Fruit fly (Drosophila melanogaster): ENCODE measurements around the gene OXA1L.

OXA1L gene

DNA sequence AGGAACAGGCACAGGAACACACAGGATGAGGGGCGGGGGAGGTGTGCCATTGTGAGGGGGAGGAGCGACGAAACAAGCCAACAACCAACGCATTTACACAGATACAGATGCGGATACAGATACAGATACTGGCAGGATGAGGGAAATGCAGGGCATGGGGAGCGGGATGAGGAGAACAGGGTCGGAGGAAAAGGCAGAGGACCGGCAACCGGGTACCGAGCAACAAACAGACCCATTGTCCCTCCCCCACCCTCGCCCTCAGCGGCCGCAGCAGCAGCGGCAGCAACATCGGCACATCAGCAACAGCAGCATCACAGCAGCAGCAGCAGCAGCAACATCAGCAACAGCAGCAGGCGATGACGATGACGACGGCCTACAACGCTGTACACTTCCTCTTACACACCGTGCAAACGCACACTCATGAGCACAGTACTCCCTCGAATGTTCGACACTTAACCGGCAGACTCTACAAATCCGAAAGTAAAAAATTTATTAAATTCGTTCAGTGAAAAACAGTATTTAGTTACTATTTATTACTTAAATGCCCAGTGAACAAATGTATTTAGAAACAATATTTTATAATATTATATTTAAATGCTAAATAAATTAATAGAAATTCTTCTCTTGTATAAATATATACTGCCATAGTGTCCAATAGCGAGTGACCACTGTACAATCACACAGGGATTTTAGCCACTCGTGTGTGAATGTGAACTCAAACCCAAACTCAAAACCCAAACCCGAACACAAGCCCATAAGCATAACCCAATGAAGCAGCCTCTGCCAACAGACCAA, 30.7 kb downstream of the OXA1L start (continued):
- TF ChIP-seq Dll (GFP tag; IDR thresholded peaks at IDR 0.05; ENCODE audit: partially characterized antibody) (no peak), jigr1 (GFP tag; IDR thresholded peaks at IDR 0.05) (peak; percentile 70; the same call in 2 of the 3 replicates), slp2 (GFP tag; optimal IDR thresholded peaks at IDR 0.05) (peak; percentile 45), fru (optimal IDR thresholded peaks at IDR 0.05) (no peak), CG18599 (GFP tag; optimal IDR thresholded peaks at IDR 0.05) (peak; percentile 93), Hr78 (GFP tag; optimal IDR thresholded peaks at IDR 0.05) (peak in 1 of 2 experiments; percentile 60), ATbp (GFP tag; optimal IDR thresholded peaks at IDR 0.05) (peak; percentile 78), Atf3 (GFP tag; optimal IDR thresholded peaks at IDR 0.05) (no peak), CG42726 (GFP tag; IDR thresholded peaks at IDR 0.05; ENCODE audit: partially characterized antibody) (no peak), tup (GFP tag; optimal IDR thresholded peaks at IDR 0.05) (peak; percentile 61), Gug (GFP tag; IDR thresholded peaks at IDR 0.05) (peak; percentile 84), en (GFP tag; optimal IDR thresholded peaks at IDR 0.05) (no peak), Mrtf (GFP tag; IDR thresholded peaks at IDR 0.05) (no peak; the same call in 1 of the 3 replicates), sisA (GFP tag; IDR thresholded peaks at IDR 0.05) (peak; percentile 89), Scr (GFP tag; IDR thresholded peaks at IDR 0.05; ENCODE audit: partially characterized antibody) (no peak), cas (GFP tag; IDR thresholded peaks at IDR 0.05) (peak; percentile 62; the same call in 1 of the 2 replicates), CG6765 (GFP tag; optimal IDR thresholded peaks at IDR 0.05) (peak; percentile 76), CG11456 (GFP tag; IDR thresholded peaks at IDR 0.05) (peak; percentile 76; the same call in 1 of the 3 replicates), ap (GFP tag; IDR thresholded peaks at IDR 0.05) (peak; percentile 77), CG3838 (GFP tag; optimal IDR thresholded peaks at IDR 0.05) (no peak), da (GFP tag; optimal IDR thresholded peaks at IDR 0.05) (no peak), nmo (GFP tag; optimal IDR thresholded peaks at IDR 0.05) (peak; percentile 94), CG4424 (GFP tag; optimal IDR thresholded peaks at IDR 0.05) (peak; percentile 54), Lhr (GFP tag; optimal IDR thresholded peaks at IDR 0.05) (peak; percentile 24), CG3726 (GFP tag; IDR thresholded peaks at IDR 0.05) (0 out of 3 replicates have a peak, but pooled peaks have one; percentile 70), CG17829 (tag; optimal IDR thresholded peaks at IDR 0.05) (peak; percentile 95), salm (tag; optimal IDR thresholded peaks at IDR 0.05) (peak; percentile 77), CG1832 (GFP tag; optimal IDR thresholded peaks at IDR 0.05) (no peak), Blimp-1 (GFP tag; optimal IDR thresholded peaks at IDR 0.05) (peak; percentile 91), NC2β (GFP tag; optimal IDR thresholded peaks at IDR 0.05) (no peak), nerfin-1 (tag; optimal IDR thresholded peaks at IDR 0.05) (peak; percentile 84), ase (GFP tag; IDR thresholded peaks at IDR 0.05) (peak; percentile 73), Fer2 (tag; optimal IDR thresholded peaks at IDR 0.05) (peak; percentile 66), trem (tag; optimal IDR thresholded peaks at IDR 0.05) (peak; percentile 92), ac (GFP tag; optimal IDR thresholded peaks at IDR 0.05) (peak; percentile 79), tx (GFP tag; optimal IDR thresholded peaks at IDR 0.05) (no peak), Xrp1 (GFP tag; IDR thresholded peaks at IDR 0.05) (peak; percentile 96), CG1647 (GFP tag; optimal IDR thresholded peaks at IDR 0.05) (no peak), ind (GFP tag; optimal IDR thresholded peaks at IDR 0.05) (peak; percentile 82), CG10366 (GFP tag; IDR thresholded peaks at IDR 0.05) (peak; percentile 79), Med (GFP tag) (peak; percentile 59), pnt (GFP tag; optimal IDR thresholded peaks at IDR 0.05) (no peak), cg (GFP tag; optimal IDR thresholded peaks at IDR 0.05) (peak; percentile 71), Sox100B (GFP tag; optimal IDR thresholded peaks at IDR 0.05) (peak; percentile 90), Nf-YC (tag; optimal IDR thresholded peaks at IDR 0.05) (peak; percentile 78), CG12071 (GFP tag; optimal IDR thresholded peaks at IDR 0.05) (peak; percentile 26), trh (GFP tag; optimal IDR thresholded peaks at IDR 0.05) (peak; percentile 61), CG15601 (tag; optimal IDR thresholded peaks at IDR 0.05) (peak; percentile 85), D19A (tag; optimal IDR thresholded peaks at IDR 0.05) (peak; percentile 88)
